Comparison of ENCODE assay signal across 1 fruit fly cellular context in genomic region chrX:17742592-17743364, dm6.
TF ChIP-seq lines count a peak whose summit lies in the region.

No protein-coding gene starts in this region.

TF ChIP-seq in whole organism, embryonic, 481 proteins besides CTCF, POLR2A, EP300 and RAD21 (continued from another document):
- TF ChIP-seq D (optimal IDR thresholded peaks at IDR 0.05; lab: Kevin White, UChicago): no peak
- TF ChIP-seq D (GFP tag; optimal IDR thresholded peaks at IDR 0.05; lab: Kevin White, UChicago): peak; percentile 35
- no peak for TF ChIP-seq gro (GFP tag; optimal IDR thresholded peaks at IDR 0.05; lab: Kevin White, UChicago)
- TF ChIP-seq CG1792 (GFP tag; optimal IDR thresholded peaks at IDR 0.05; lab: Kevin White, UChicago): no peak
- TF ChIP-seq Vsx1 (GFP tag; optimal IDR thresholded peaks at IDR 0.05; lab: Kevin White, UChicago): no peak
- peak; percentile 29 for TF ChIP-seq CG18764 (GFP tag; optimal IDR thresholded peaks at IDR 0.05; lab: Kevin White, UChicago)
- peak; percentile 45 for TF ChIP-seq CG13424 (tag; optimal IDR thresholded peaks at IDR 0.05; lab: Kevin White, UChicago)
- peak; percentile 29; the same call in 1 of the 2 replicates for TF ChIP-seq slbo (GFP tag; IDR thresholded peaks at IDR 0.05; lab: Robert Waterston, UW)
- TF ChIP-seq dmrt11E (tag; optimal IDR thresholded peaks at IDR 0.05; lab: Kevin White, UChicago): peak; percentile 42
- no peak for TF ChIP-seq inv (GFP tag; IDR thresholded peaks at IDR 0.05; lab: Robert Waterston, UW; ENCODE audit: partially characterized antibody)
- peak; percentile 19; the same call in 1 of the 2 replicates for TF ChIP-seq CG10366 (GFP tag; IDR thresholded peaks at IDR 0.05; lab: Robert Waterston, UW)
- peak in 1 of 3 experiments; percentile 43 for TF ChIP-seq lola (GFP tag; optimal IDR thresholded peaks at IDR 0.05; lab: Kevin White, UChicago)
- TF ChIP-seq CG3281 (GFP tag; optimal IDR thresholded peaks at IDR 0.05; lab: Kevin White, UChicago): peak; percentile 63
- no peak for TF ChIP-seq CG14860 (GFP tag; IDR thresholded peaks at IDR 0.05; lab: Robert Waterston, UW; ENCODE audit: partially characterized antibody)
- TF ChIP-seq CG10462 (GFP tag; optimal IDR thresholded peaks at IDR 0.05; lab: Kevin White, UChicago): no peak
- TF ChIP-seq Hr39 (optimal IDR thresholded peaks at IDR 0.05; lab: Kevin White, UChicago): no peak
- TF ChIP-seq kay (GFP tag; optimal IDR thresholded peaks at IDR 0.05; lab: Kevin White, UChicago): no peak
- no peak for TF ChIP-seq slou (GFP tag; optimal IDR thresholded peaks at IDR 0.05; lab: Kevin White, UChicago)
- TF ChIP-seq sr (GFP tag; IDR thresholded peaks at IDR 0.05; lab: Robert Waterston, UW): no peak
- peak; percentile 45 for TF ChIP-seq CG13287 (GFP tag; IDR thresholded peaks at IDR 0.05; lab: Robert Waterston, UW; ENCODE audit: partially characterized antibody)
- 0 out of 2 replicates have a peak, but pooled peaks have one; percentile 31 for TF ChIP-seq HLH3B (GFP tag; IDR thresholded peaks at IDR 0.05; lab: Robert Waterston, UW)
- TF ChIP-seq CG12071 (GFP tag; optimal IDR thresholded peaks at IDR 0.05; lab: Kevin White, UChicago): peak; percentile 18
- TF ChIP-seq Opbp (GFP tag; IDR thresholded peaks at IDR 0.05; lab: Robert Waterston, UW; ENCODE audit: partially characterized antibody): 0 out of 3 replicates have a peak, but pooled peaks have one; percentile 38
- no peak for TF ChIP-seq CG13894 (tag; optimal IDR thresholded peaks at IDR 0.05; lab: Kevin White, UChicago)
- no peak for TF ChIP-seq CG1529 (GFP tag; optimal IDR thresholded peaks at IDR 0.05; lab: Kevin White, UChicago)
- 0 out of 4 replicates have a peak, but pooled peaks have one; percentile 56 for TF ChIP-seq Dll (GFP tag; IDR thresholded peaks at IDR 0.05; lab: Robert Waterston, UW; ENCODE audit: partially characterized antibody)
- no peak for TF ChIP-seq CG16779 (GFP tag; IDR thresholded peaks at IDR 0.05; lab: Robert Waterston, UW)
- no peak for TF ChIP-seq toy (GFP tag; IDR thresholded peaks at IDR 0.05; lab: Robert Waterston, UW)
- no peak for TF ChIP-seq cad (GFP tag; optimal IDR thresholded peaks at IDR 0.05; lab: Kevin White, UChicago)
- TF ChIP-seq CG31365 (tag; optimal IDR thresholded peaks at IDR 0.05; lab: Kevin White, UChicago): no peak
- no peak for TF ChIP-seq Kr (GFP tag; optimal IDR thresholded peaks at IDR 0.05; lab: Kevin White, UChicago)
- TF ChIP-seq Myb (GFP tag; optimal IDR thresholded peaks at IDR 0.05; lab: Kevin White, UChicago): no peak
- 0 out of 3 replicates have a peak, but pooled peaks have one; percentile 24 for TF ChIP-seq otp (GFP tag; IDR thresholded peaks at IDR 0.05; lab: Robert Waterston, UW)
- TF ChIP-seq chm (GFP tag; IDR thresholded peaks at IDR 0.05; lab: Robert Waterston, UW): no peak
- peak; percentile 38 for TF ChIP-seq CG9437 (GFP tag; optimal IDR thresholded peaks at IDR 0.05; lab: Kevin White, UChicago)
- no peak for TF ChIP-seq CG8290 (GFP tag; optimal IDR thresholded peaks at IDR 0.05; lab: Kevin White, UChicago)
- peak in 1 of 2 experiments; percentile 66 for TF ChIP-seq CG8290 (tag; optimal IDR thresholded peaks at IDR 0.05; lab: Kevin White, UChicago)
- TF ChIP-seq CG18262 (tag; optimal IDR thresholded peaks at IDR 0.05; lab: Kevin White, UChicago): peak; percentile 65
- TF ChIP-seq disco-r (GFP tag; optimal IDR thresholded peaks at IDR 0.05; lab: Kevin White, UChicago): no peak
- TF ChIP-seq Nf-YC (tag; optimal IDR thresholded peaks at IDR 0.05; lab: Kevin White, UChicago): no peak
- TF ChIP-seq CG11456 (GFP tag; IDR thresholded peaks at IDR 0.05; lab: Robert Waterston, UW): no peak
- peak; percentile 1 for TF ChIP-seq pfk (GFP tag; optimal IDR thresholded peaks at IDR 0.05; lab: Kevin White, UChicago)
- no peak for TF ChIP-seq CG4328 (GFP tag; optimal IDR thresholded peaks at IDR 0.05; lab: Kevin White, UChicago)
- no peak for TF ChIP-seq Doc2 (GFP tag; IDR thresholded peaks at IDR 0.05; lab: Robert Waterston, UW)
- no peak for TF ChIP-seq Hand (GFP tag; optimal IDR thresholded peaks at IDR 0.05; lab: Kevin White, UChicago)
- TF ChIP-seq Mes4 (GFP tag; optimal IDR thresholded peaks at IDR 0.05; lab: Kevin White, UChicago): peak; percentile 15
- TF ChIP-seq CG12299 (tag; optimal IDR thresholded peaks at IDR 0.05; lab: Kevin White, UChicago): no peak
- no peak for TF ChIP-seq CG7928 (GFP tag; optimal IDR thresholded peaks at IDR 0.05; lab: Kevin White, UChicago)
- no peak for TF ChIP-seq CG7963 (GFP tag; IDR thresholded peaks at IDR 0.05; lab: Robert Waterston, UW; ENCODE audit: partially characterized antibody)
- TF ChIP-seq Side (GFP tag; optimal IDR thresholded peaks at IDR 0.05; lab: Kevin White, UChicago): peak; percentile 17
- peak; percentile 60 for TF ChIP-seq nmo (GFP tag; optimal IDR thresholded peaks at IDR 0.05; lab: Kevin White, UChicago)
- no peak for TF ChIP-seq GATAe (GFP tag; conservative IDR thresholded peaks at IDR 0.05; lab: Robert Waterston, UW)
- TF ChIP-seq CG30431 (GFP tag; optimal IDR thresholded peaks at IDR 0.05; lab: Kevin White, UChicago): no peak
- TF ChIP-seq Pdp1 (GFP tag; optimal IDR thresholded peaks at IDR 0.05; lab: Kevin White, UChicago): peak; percentile 25 to 53
- peak; percentile 19 for TF ChIP-seq HHEX (GFP tag; optimal IDR thresholded peaks at IDR 0.05; lab: Kevin White, UChicago)
- peak; percentile 68 for TF ChIP-seq kni (GFP tag; optimal IDR thresholded peaks at IDR 0.05; lab: Kevin White, UChicago)
- no peak for TF ChIP-seq CG10209 (GFP tag; optimal IDR thresholded peaks at IDR 0.05; lab: Kevin White, UChicago)
- TF ChIP-seq tx (GFP tag; optimal IDR thresholded peaks at IDR 0.05; lab: Kevin White, UChicago): peak; percentile 4
- TF ChIP-seq amos (GFP tag; IDR thresholded peaks at IDR 0.05; lab: Robert Waterston, UW; ENCODE audit: partially characterized antibody): no peak
- TF ChIP-seq CG10321 (GFP tag; IDR thresholded peaks at IDR 0.05; lab: Robert Waterston, UW): no peak
- no peak for TF ChIP-seq CG1647 (GFP tag; optimal IDR thresholded peaks at IDR 0.05; lab: Kevin White, UChicago)
- no peak for TF ChIP-seq CG3065 (GFP tag; optimal IDR thresholded peaks at IDR 0.05; lab: Kevin White, UChicago)
- TF ChIP-seq Adf1 (GFP tag; IDR thresholded peaks at IDR 0.05; lab: Robert Waterston, UW): no peak
- TF ChIP-seq Hmx (GFP tag; optimal IDR thresholded peaks at IDR 0.05; lab: Kevin White, UChicago): no peak
- TF ChIP-seq org-1 (GFP tag; optimal IDR thresholded peaks at IDR 0.05; lab: Kevin White, UChicago): no peak
- peak; percentile 15 for TF ChIP-seq CG9727 (GFP tag; optimal IDR thresholded peaks at IDR 0.05; lab: Kevin White, UChicago)
- TF ChIP-seq Lpt (GFP tag; optimal IDR thresholded peaks at IDR 0.05; lab: Kevin White, UChicago): no peak
- no peak for TF ChIP-seq vnd (GFP tag; IDR thresholded peaks at IDR 0.05; lab: Robert Waterston, UW; ENCODE audit: partially characterized antibody)
- peak; percentile 5 for TF ChIP-seq chn (GFP tag; optimal IDR thresholded peaks at IDR 0.05; lab: Kevin White, UChicago)
- TF ChIP-seq CG15601 (tag; optimal IDR thresholded peaks at IDR 0.05; lab: Kevin White, UChicago): no peak
- peak; percentile 11 for TF ChIP-seq CG10654 (GFP tag; optimal IDR thresholded peaks at IDR 0.05; lab: Kevin White, UChicago)
- TF ChIP-seq CG32532 (GFP tag; IDR thresholded peaks at IDR 0.05; lab: Robert Waterston, UW): no peak
- no peak for TF ChIP-seq grn (GFP tag; optimal IDR thresholded peaks at IDR 0.05; lab: Kevin White, UChicago)
- TF ChIP-seq Lim3 (GFP tag; IDR thresholded peaks at IDR 0.05; lab: Robert Waterston, UW): no peak
- TF ChIP-seq CG10274 (GFP tag; optimal IDR thresholded peaks at IDR 0.05; lab: Kevin White, UChicago): no peak
- TF ChIP-seq oc (tag; optimal IDR thresholded peaks at IDR 0.05; lab: Kevin White, UChicago): no peak
- no peak for TF ChIP-seq emc (GFP tag; optimal IDR thresholded peaks at IDR 0.05; lab: Kevin White, UChicago)
- TF ChIP-seq Lhr (GFP tag; optimal IDR thresholded peaks at IDR 0.05; lab: Kevin White, UChicago): no peak
- TF ChIP-seq CG6254 (GFP tag; optimal IDR thresholded peaks at IDR 0.05; lab: Kevin White, UChicago): no peak
- TF ChIP-seq CG1832 (GFP tag; optimal IDR thresholded peaks at IDR 0.05; lab: Kevin White, UChicago): no peak
- no peak for TF ChIP-seq da (GFP tag; optimal IDR thresholded peaks at IDR 0.05; lab: Kevin White, UChicago)
- TF ChIP-seq gsb-n (tag; optimal IDR thresholded peaks at IDR 0.05; lab: Kevin White, UChicago): no peak
- TF ChIP-seq CG11093 (GFP tag; IDR thresholded peaks at IDR 0.05; lab: Robert Waterston, UW): no peak
- TF ChIP-seq Camta (GFP tag; optimal IDR thresholded peaks at IDR 0.05; lab: Kevin White, UChicago): peak; percentile 56
- no peak for TF ChIP-seq CG11398 (GFP tag; optimal IDR thresholded peaks at IDR 0.05; lab: Kevin White, UChicago)
- TF ChIP-seq Dip3 (GFP tag; optimal IDR thresholded peaks at IDR 0.05; lab: Kevin White, UChicago): no peak
- peak; percentile 63 for TF ChIP-seq CG1603 (tag; optimal IDR thresholded peaks at IDR 0.05; lab: Kevin White, UChicago)
- no peak for TF ChIP-seq onecut (GFP tag; IDR thresholded peaks at IDR 0.05; lab: Robert Waterston, UW)
- TF ChIP-seq Gug (GFP tag; IDR thresholded peaks at IDR 0.05; lab: Robert Waterston, UW): no peak
- peak; percentile 48 for TF ChIP-seq bcd (GFP tag; optimal IDR thresholded peaks at IDR 0.05; lab: Kevin White, UChicago)
- no peak for TF ChIP-seq CG15479 (GFP tag; optimal IDR thresholded peaks at IDR 0.05; lab: Kevin White, UChicago)
- TF ChIP-seq Optix (GFP tag; IDR thresholded peaks at IDR 0.05; lab: Robert Waterston, UW): no peak
- no peak for TF ChIP-seq CG2116 (GFP tag; optimal IDR thresholded peaks at IDR 0.05; lab: Kevin White, UChicago)
- no peak for TF ChIP-seq D19B (GFP tag; optimal IDR thresholded peaks at IDR 0.05; lab: Kevin White, UChicago)
- TF ChIP-seq CG6689 (GFP tag; IDR thresholded peaks at IDR 0.05; lab: Robert Waterston, UW): no peak
- TF ChIP-seq CG7357 (GFP tag; IDR thresholded peaks at IDR 0.05; lab: Robert Waterston, UW): no peak
- no peak for TF ChIP-seq tll (GFP tag; optimal IDR thresholded peaks at IDR 0.05; lab: Kevin White, UChicago)
- no peak for TF ChIP-seq CG6854 (GFP tag; optimal IDR thresholded peaks at IDR 0.05; lab: Kevin White, UChicago)
- TF ChIP-seq chif (GFP tag; optimal IDR thresholded peaks at IDR 0.05; lab: Kevin White, UChicago): peak in 1 of 2 experiments; percentile 41
